Worm (Caenorhabditis elegans) whole organism, L4/young adult: ENCODE results near the gene tag-191.

Source experiments
- W03F9.2 ChIP-seq: fragments of 150-350 bp; optimal IDR thresholded peaks from 2 replicates; lab custom pipeline; 2014; ENCODE audit warnings: missing biosample characterization, missing genetic modification characterization
- dao-5 ChIP-seq: sonication (generic microtip); optimal IDR thresholded peaks from 2 replicates; lab custom pipeline; 2016; ENCODE audit warnings: missing genotype, missing genetic modification characterization, moderate library complexity, missing compliant biosample characterization
- him-1 ChIP-seq: sonication (generic microtip); optimal IDR thresholded peaks from 2 replicates; lab custom pipeline; 2016; ENCODE audit warnings: missing genotype, missing genetic modification reagents, missing genetic modification characterization, missing compliant biosample characterization

DNA sequence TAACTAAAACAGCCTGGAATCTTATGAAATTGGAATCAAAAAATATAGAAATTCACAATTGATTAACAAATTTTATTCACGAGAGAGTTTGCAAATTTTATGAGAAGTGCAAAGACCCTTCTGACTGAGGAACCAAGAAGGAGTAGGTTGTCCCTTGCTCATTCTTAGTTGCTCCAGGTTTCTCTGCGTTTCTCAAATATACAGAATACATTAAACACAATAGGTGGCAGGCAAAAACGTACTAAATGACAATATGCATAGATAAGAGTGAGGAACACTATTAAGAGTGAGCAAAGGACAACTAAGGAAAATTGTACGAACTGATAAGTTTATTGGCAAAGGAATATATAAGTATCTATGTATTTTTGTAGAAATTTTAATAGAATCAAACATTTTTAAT, 22.6 kb upstream of the tag-191 start, which contains the start of gene C53A5.9:
- TF ChIP-seq W03F9.2 (tag; lab: Kevin White, UChicago) (no peak), him-1 (tag; lab: Kevin White, UChicago) (no peak), dao-5 (no peak)
